Worm (Caenorhabditis elegans) whole organism, midembryonic: ENCODE results near the gene mnp-1.

Experiments used
- T22C8.4 ChIP-seq: fragments of 200-800 bp; sonication (Bioruptor generic); IDR thresholded peaks from 2 replicates; pipeline ENCODE4 v1.3.6; 2022; ENCODE audit warnings: missing genetic modification characterization, missing compliant biosample characterization
- cog-1 ChIP-seq: sonication (generic microtip); optimal IDR thresholded peaks from 2 replicates; lab custom pipeline; 2016; ENCODE audit warnings: missing genetic modification characterization, missing compliant biosample characterization
- flt-1 ChIP-seq: fragments of 200-800 bp; sonication (Bioruptor generic); IDR thresholded peaks from 2 replicates; pipeline ENCODE4 v1.3.6; 2022; ENCODE audit warnings: missing genetic modification characterization, missing compliant biosample characterization
- klf-2 ChIP-seq: fragments of 200-800 bp; sonication (Bioruptor generic); conservative IDR thresholded peaks from 2 replicates; pipeline ENCODE4 v1.3.6; 2022; ENCODE audit warnings: missing genetic modification reagents, missing genetic modification characterization, missing compliant biosample characterization
- med-1 ChIP-seq: sonication (generic microtip); optimal IDR thresholded peaks from 2 replicates; lab custom pipeline; 2017; ENCODE audit warnings: missing genetic modification characterization, mild to moderate bottlenecking, missing compliant biosample characterization, antibody characterized with exemption, missing genetic modification reagents; ENCODE audit not compliant: insufficient read depth
- ref-1 ChIP-seq: fragments of 200-800 bp; sonication (Bioruptor generic); conservative IDR thresholded peaks from 2 replicates; pipeline ENCODE4 v1.3.6; 2022; ENCODE audit warnings: missing genetic modification reagents, missing genetic modification characterization, missing compliant biosample characterization
- tab-1 ChIP-seq: fragments of 200-800 bp; sonication (Bioruptor generic); IDR thresholded peaks from 2 replicates; pipeline ENCODE4 v1.3.6; 2022; ENCODE audit warnings: missing genetic modification characterization, missing compliant biosample characterization
- ztf-23 ChIP-seq: fragments of 200-800 bp; sonication (Bioruptor generic); IDR thresholded peaks from 2 replicates; pipeline ENCODE4 v1.3.6; 2022; ENCODE audit warnings: missing genetic modification reagents, missing genetic modification characterization, missing compliant biosample characterization
- ztf-29 ChIP-seq: fragments of 200-800 bp; sonication (Bioruptor generic); IDR thresholded peaks from 2 replicates; pipeline ENCODE4 v1.3.6; 2022; ENCODE audit warnings: missing genetic modification reagents, missing genetic modification characterization, missing compliant biosample characterization

Gene mnp-1

DNA sequence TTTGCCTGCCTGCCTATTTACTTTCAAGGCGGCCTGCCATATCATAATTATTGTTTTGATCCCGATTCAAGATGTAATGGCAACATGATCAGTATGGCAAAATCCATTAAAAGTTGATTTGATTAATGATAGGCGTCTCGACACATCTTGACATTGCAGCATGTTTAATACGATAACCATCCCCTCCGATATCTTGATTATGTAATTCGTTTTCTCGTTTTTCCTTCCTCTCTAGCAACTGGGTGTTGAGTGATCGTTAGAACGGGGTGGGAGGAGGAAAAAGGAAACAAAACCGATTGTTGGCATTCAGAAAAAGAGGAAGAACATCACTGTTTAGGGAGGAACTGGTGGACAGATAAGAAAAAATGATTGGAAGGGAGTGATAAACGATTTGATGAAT lies 35.5 kb downstream of the mnp-1 start:
- TF ChIP-seq tab-1 (GFP tag; lab: Robert Waterston, UW) (no peak), flt-1 (GFP tag; lab: Robert Waterston, UW) (no peak), ztf-29 (GFP tag; lab: Robert Waterston, UW) (no peak), ref-1 (GFP tag; lab: Robert Waterston, UW) (no peak), cog-1 (tag; lab: Kevin White, UChicago) (no peak), med-1 (no peak)

DNA sequence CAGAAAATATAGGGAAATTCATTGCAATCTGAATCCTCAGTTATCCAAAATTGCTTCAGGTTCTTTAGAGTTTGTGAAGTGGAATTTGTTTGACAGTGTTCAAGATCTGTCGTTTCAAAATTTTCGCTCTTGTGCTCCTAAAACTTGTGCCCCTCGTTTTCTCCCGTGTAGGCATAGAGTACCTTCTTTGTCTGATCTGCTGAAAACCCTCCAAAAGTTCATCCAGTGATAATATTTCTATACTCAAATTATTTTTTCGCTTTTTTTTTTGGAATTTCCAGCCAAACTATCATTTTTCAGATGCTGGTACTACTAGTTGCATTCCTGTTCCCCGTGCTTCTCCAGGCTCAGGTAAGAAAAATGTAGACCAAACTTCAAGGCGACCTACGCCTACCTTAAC lies 38.1 kb downstream of the mnp-1 start, which contains the start of gene R07E5.4:
TSS of gene R07E5.4 (plus strand) at position 301 of the 400 bp plus-strand sequence.
- TF ChIP-seq klf-2 (GFP tag; lab: Robert Waterston, UW) (no peak), T22C8.4 (GFP tag; lab: Robert Waterston, UW) (no peak), flt-1 (GFP tag; lab: Robert Waterston, UW) (no peak), ztf-29 (GFP tag; lab: Robert Waterston, UW) (no peak), tab-1 (GFP tag; lab: Robert Waterston, UW) (no peak)

DNA sequence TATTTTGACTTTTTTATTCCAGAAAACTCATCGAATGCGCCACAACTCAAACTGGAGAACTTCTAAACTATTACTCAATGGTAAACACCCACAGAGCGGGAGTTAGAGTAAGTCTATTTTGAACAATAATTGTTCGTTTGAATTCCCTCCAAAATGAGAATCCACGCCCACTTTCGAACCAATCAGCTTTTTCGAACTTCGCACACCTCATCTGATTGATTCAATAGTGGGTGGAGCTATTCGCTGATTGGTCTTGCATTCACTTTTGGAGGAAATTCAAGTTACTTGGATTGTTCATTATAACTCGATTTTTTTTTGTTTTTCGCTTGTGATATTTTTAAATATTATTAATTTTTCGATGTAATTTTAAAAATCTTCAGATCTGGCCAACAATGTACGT lies 39.5 kb downstream of the mnp-1 start:
- TF ChIP-seq T22C8.4 (GFP tag; lab: Robert Waterston, UW) (no peak), flt-1 (GFP tag; lab: Robert Waterston, UW) (no peak), tab-1 (GFP tag; lab: Robert Waterston, UW) (no peak), med-1 (no peak), klf-2 (GFP tag; lab: Robert Waterston, UW) (no peak), ztf-23 (no peak), ref-1 (GFP tag; lab: Robert Waterston, UW) (no peak), cog-1 (tag; lab: Kevin White, UChicago) (no peak), ztf-29 (GFP tag; lab: Robert Waterston, UW) (no peak)

DNA sequence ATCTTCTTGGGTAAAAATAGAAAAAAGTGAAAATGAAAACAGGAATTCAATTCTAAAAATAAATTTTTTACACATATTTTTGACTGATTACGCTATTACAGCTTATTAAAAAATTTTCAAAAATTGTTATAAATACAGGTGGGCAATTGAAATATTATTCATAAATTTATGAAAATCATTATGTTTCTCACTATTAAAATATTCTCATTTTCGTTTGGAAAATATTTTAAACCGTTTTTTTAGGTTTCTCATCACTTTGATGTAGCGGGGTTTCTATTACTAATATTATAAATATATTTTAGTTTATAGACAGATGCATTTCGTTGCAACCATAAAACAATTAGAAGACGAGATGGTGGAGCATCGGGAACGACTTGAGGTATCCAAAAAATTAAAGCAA lies 40.7 kb downstream of the mnp-1 start, which contains the start of gene R07E5.5:
TSS of gene R07E5.5 (plus strand) at position 301 of the 400 bp plus-strand sequence.
- TF ChIP-seq tab-1 (GFP tag; lab: Robert Waterston, UW) (no peak), ref-1 (GFP tag; lab: Robert Waterston, UW) (no peak), ztf-23 (no peak), flt-1 (GFP tag; lab: Robert Waterston, UW) (no peak), klf-2 (GFP tag; lab: Robert Waterston, UW) (no peak), ztf-29 (GFP tag; lab: Robert Waterston, UW) (no peak), T22C8.4 (GFP tag; lab: Robert Waterston, UW) (no peak), med-1 (no peak), cog-1 (tag; lab: Kevin White, UChicago) (no peak)

DNA sequence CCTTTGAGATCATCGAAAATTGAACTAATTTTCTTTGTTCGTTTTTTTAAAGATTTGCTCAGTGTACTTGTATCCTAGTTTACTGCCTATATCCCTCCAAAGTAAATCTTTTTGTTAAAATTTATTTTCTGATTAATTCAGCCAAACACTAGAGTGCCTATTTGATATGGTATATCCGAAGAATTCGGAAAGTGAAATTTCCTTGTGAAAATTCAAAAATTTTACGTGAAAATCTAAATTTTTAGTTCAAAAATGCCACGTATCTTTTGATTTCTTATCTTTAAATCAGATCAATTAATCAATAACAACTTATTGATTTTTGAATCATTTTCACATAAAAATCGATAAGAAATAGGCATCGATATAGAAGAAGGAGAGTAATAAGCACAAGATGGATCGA lies 42.1 kb downstream of the mnp-1 start, which contains the start of gene R07E5.6:
TSS of gene R07E5.6 (plus strand) at position 301 of the 400 bp plus-strand sequence.
- TF ChIP-seq flt-1 (GFP tag; lab: Robert Waterston, UW) (no peak), cog-1 (tag; lab: Kevin White, UChicago) (no peak), klf-2 (GFP tag; lab: Robert Waterston, UW) (no peak), tab-1 (GFP tag; lab: Robert Waterston, UW) (no peak), med-1 (no peak), ref-1 (GFP tag; lab: Robert Waterston, UW) (no peak), ztf-29 (GFP tag; lab: Robert Waterston, UW) (no peak), T22C8.4 (GFP tag; lab: Robert Waterston, UW) (no peak), ztf-23 (no peak)

DNA sequence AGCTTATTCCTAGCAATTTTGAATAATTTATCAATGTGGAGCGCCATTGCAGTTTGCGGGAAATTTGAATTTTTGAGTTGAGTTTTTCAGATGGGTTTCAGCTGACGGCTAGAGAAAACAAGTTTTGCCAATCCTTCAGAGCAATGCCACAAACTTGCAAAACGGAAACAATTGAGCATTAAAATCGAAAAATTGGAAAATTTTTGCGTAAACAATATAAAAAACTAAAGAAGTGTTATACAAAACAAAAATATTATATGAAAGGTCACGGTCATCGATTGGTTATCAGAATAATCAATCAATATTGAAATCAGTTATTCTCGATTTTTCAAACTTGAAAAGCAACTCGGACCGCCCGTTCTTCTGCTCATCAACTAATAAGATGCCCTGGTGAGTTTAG lies 44.7 kb downstream of the mnp-1 start, which contains the start of gene R07E5.15:
TSS of gene R07E5.15 (plus strand) at position 301 of the 400 bp plus-strand sequence.
- TF ChIP-seq cog-1 (tag; lab: Kevin White, UChicago) (no peak), ztf-23 (no peak), med-1 (no peak), T22C8.4 (GFP tag; lab: Robert Waterston, UW) (no peak), klf-2 (GFP tag; lab: Robert Waterston, UW) (no peak), ztf-29 (GFP tag; lab: Robert Waterston, UW) (no peak), flt-1 (GFP tag; lab: Robert Waterston, UW) (no peak), ref-1 (GFP tag; lab: Robert Waterston, UW) (no peak), tab-1 (GFP tag; lab: Robert Waterston, UW) (no peak)

DNA sequence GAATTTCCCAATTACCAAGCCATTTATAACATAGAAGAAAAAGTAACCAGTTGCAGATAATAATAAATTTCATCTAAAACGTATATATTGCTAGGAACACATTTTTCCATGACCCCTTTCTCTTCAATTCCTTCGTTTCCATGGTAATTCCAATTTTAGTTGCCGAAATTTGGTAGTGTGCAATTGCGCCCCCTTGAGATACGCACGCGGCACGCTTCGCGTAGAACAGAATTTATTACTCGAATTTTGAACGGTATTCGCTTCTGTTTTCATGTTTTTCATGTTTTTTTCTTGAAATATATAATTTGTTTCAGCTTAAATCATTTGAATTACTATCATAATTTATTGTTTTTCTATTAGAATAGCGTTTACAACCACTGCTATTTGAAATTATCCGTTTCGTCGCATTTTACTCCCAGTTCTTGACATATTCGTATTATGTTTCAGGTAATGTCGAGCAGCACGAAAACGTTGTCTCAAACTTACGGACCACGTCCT lies 48.0 kb downstream of the mnp-1 start, which contains the start of the genes R07E5.17 and snfc-5:
TSS of gene R07E5.17 (minus strand) at position 98 of the 498 bp plus-strand sequence.
TSS of gene snfc-5 (plus strand) at position 448 of the 498 bp plus-strand sequence.
- no peak for TF ChIP-seq cog-1 (tag; lab: Kevin White, UChicago)
- no peak for TF ChIP-seq med-1
- no peak for TF ChIP-seq ref-1 (GFP tag; lab: Robert Waterston, UW)
- no peak for TF ChIP-seq flt-1 (GFP tag; lab: Robert Waterston, UW)
- TF ChIP-seq tab-1 (GFP tag; lab: Robert Waterston, UW): no peak

DNA sequence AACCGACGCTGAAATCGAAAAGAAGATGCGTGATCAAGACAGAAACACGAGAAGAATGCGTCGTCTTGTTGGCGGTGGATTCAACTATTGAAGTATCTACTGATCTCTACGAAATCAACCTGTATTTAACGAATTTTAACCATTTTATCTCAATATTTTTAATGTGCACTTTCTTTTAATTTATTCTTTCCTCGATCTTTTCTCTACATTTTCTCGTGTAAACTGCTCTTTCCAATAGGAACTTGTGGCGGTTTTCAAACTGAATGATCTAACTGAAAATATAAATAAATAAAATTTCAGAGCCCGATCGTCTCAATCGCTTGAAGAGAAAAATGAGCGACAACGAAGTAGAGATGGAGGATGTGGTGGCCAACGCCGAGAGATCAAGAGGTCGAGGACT lies 49.6 kb downstream of the mnp-1 start, which contains the start of gene rnp-4:
TSS of gene rnp-4 (plus strand) at position 301 of the 400 bp plus-strand sequence.
- TF ChIP-seq cog-1 (tag; lab: Kevin White, UChicago) (no peak), ztf-29 (GFP tag; lab: Robert Waterston, UW) (no peak), tab-1 (GFP tag; lab: Robert Waterston, UW) (no peak), flt-1 (GFP tag; lab: Robert Waterston, UW) (no peak), ztf-23 (no peak), T22C8.4 (GFP tag; lab: Robert Waterston, UW) (no peak), klf-2 (GFP tag; lab: Robert Waterston, UW) (no peak), med-1 (no peak), ref-1 (GFP tag; lab: Robert Waterston, UW) (no peak)

DNA sequence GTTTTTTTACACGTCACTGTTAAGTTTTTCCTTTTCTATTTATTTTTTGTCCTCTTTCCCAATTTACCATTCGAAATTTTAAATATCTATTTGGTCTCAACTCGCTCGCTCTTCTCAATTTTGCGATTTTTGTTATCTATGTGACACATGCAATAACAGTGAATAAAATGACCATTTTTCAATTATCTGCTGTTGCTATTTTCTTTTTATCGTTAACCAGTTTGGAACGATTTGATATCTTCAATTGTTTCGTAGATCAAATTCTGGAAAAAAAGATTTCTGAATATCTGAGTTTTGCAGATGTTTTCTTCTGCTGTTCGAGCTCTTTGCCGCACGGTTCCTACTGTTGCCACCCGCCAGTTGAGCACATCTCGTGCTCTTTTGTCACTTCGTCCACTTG lies 50.8 kb downstream of the mnp-1 start, which contains the start of gene prdx-3:
TSS of gene prdx-3 (plus strand) at position 301 of the 400 bp plus-strand sequence.
- no peak for TF ChIP-seq T22C8.4 (GFP tag; lab: Robert Waterston, UW)
- no peak for TF ChIP-seq cog-1 (tag; lab: Kevin White, UChicago)
- no peak for TF ChIP-seq tab-1 (GFP tag; lab: Robert Waterston, UW)
- no peak for TF ChIP-seq ztf-29 (GFP tag; lab: Robert Waterston, UW)
- TF ChIP-seq ztf-23: no peak
- TF ChIP-seq med-1: no peak
- no peak for TF ChIP-seq flt-1 (GFP tag; lab: Robert Waterston, UW)
- TF ChIP-seq ref-1 (GFP tag; lab: Robert Waterston, UW): no peak
- no peak for TF ChIP-seq klf-2 (GFP tag; lab: Robert Waterston, UW)
